Fruit fly (Drosophila melanogaster) whole organism, pupa: ENCODE results near the gene AstCC.

ENCODE experiments used
- CG12605 ChIP-seq: fragments of 200-800 bp; sonication (Bioruptor generic); IDR thresholded peaks from 2 replicates; pipeline ENCODE4 v1.3.6; 2022; ENCODE audit warnings: missing biosample characterization, missing genetic modification characterization
- CG15710 ChIP-seq: fragments of 200-800 bp; sonication (Bioruptor generic); optimal IDR thresholded peaks from 2 replicates; lab custom pipeline; 2018; ENCODE audit warnings: missing biosample characterization, mild to moderate bottlenecking, missing genetic modification characterization, moderate library complexity
- CG17806 ChIP-seq: fragments of 200-800 bp; sonication (Bioruptor generic); optimal IDR thresholded peaks from 2 replicates; lab custom pipeline; 2018; ENCODE audit warnings: missing biosample characterization, mild to moderate bottlenecking, missing genetic modification characterization, moderate library complexity
- CG32121 ChIP-seq: fragments of 200-800 bp; sonication (Bioruptor generic); IDR thresholded peaks from 2 replicates; pipeline ENCODE4 v1.3.6; 2022; ENCODE audit warnings: missing biosample characterization, missing genetic modification characterization
- CG4496 ChIP-seq: fragments of 200-800 bp; sonication (Bioruptor generic); IDR thresholded peaks from 3 replicates; pipeline ENCODE4 v1.3.6; 2022; ENCODE audit warnings: missing biosample characterization, missing genetic modification characterization
- CG8159 ChIP-seq: fragments of 200-800 bp; sonication (Bioruptor generic); optimal IDR thresholded peaks from 3 replicates; lab custom pipeline; 2018; ENCODE audit warnings: missing biosample characterization, mild to moderate bottlenecking, missing genetic modification characterization, moderate library complexity
- CG8301 ChIP-seq: fragments of 200-800 bp; sonication (Bioruptor generic); optimal IDR thresholded peaks from 2 replicates; lab custom pipeline; 2018; ENCODE audit warnings: missing biosample characterization, mild to moderate bottlenecking, missing genetic modification characterization
- D1 ChIP-seq: fragments of 200-800 bp; sonication (Bioruptor generic); optimal IDR thresholded peaks from 2 replicates; lab custom pipeline; 2018; ENCODE audit warnings: missing biosample characterization, mild to moderate bottlenecking, missing genetic modification characterization, moderate library complexity
- EcR ChIP-seq: fragments of 200-800 bp; sonication (Bioruptor generic); optimal IDR thresholded peaks from 3 replicates; lab custom pipeline; 2019; ENCODE audit warnings: missing biosample characterization, missing genetic modification characterization, mild to moderate bottlenecking, moderate library complexity, missing genetic modification reagents
- Ets98B ChIP-seq: fragments of 200-800 bp; sonication (Bioruptor generic); IDR thresholded peaks from 2 replicates; pipeline ENCODE4 v1.3.6; 2022; ENCODE audit warnings: missing biosample characterization, missing genetic modification characterization
- Pif1B ChIP-seq: fragments of 200-800 bp; sonication (Bioruptor generic); optimal IDR thresholded peaks from 3 replicates; lab custom pipeline; 2016; ENCODE audit warnings: missing biosample characterization, missing genetic modification characterization
- Snoo ChIP-seq: fragments of 200-800 bp; sonication (Bioruptor generic); optimal IDR thresholded peaks from 3 replicates; lab custom pipeline; 2017; ENCODE audit warnings: missing biosample characterization, mild to moderate bottlenecking, missing genetic modification characterization, inconsistent platforms
- fd96Ca ChIP-seq: fragments of 200-800 bp; sonication (Bioruptor generic); IDR thresholded peaks from 3 replicates; pipeline ENCODE4 v1.3.6; 2022; ENCODE audit warnings: missing biosample characterization, missing genetic modification characterization
- gl ChIP-seq: fragments of 200-800 bp; sonication (Bioruptor generic); optimal IDR thresholded peaks from 2 replicates; lab custom pipeline; 2018; ENCODE audit warnings: missing biosample characterization, mild to moderate bottlenecking, missing genetic modification characterization

DNA sequence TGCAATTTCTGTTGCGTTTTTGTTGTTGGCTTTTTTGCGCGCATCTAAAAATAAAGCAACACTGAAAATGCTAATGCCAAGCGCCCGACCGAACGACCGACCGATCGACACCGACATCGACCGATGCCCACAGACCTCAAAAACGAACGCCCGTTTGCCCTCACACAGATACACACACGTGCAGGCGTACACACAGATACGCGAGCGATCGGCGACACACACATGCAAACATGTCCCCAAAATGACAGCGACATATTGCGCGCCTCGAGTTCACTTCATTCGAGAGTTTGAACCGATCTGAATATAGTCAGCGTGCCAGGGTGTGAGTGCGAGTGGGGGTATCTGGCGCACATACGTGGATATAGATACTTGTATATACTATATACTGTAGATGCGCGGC lies 23.9 kb downstream of the AstCC start:
- TF ChIP-seq CG15710 (no peak), fd96Ca (GFP tag; lab: Robert Waterston, UW) (no peak), Snoo (tag; lab: Kevin White, UChicago) (no peak), CG8301 (no peak), CG8159 (tag; lab: Kevin White, UChicago) (no peak), CG4496 (no peak), CG12605 (GFP tag; lab: Robert Waterston, UW) (no peak), CG32121 (GFP tag; lab: Robert Waterston, UW) (no peak), EcR (GFP tag; lab: Kevin White, UChicago) (peak; percentile 71), Ets98B (GFP tag; lab: Robert Waterston, UW) (peak; percentile 14; the same call in 1 of the 2 replicates), D1 (tag; lab: Kevin White, UChicago) (no peak), CG17806 (tag; lab: Kevin White, UChicago) (no peak), gl (tag; lab: Kevin White, UChicago) (no peak), Pif1B (GFP tag; lab: Kevin White, UChicago) (no peak)
